Fruit fly (Drosophila melanogaster): Measurements from ENCODE around the gene Capa.

- TF ChIP-seq CTCF (optimal IDR thresholded peaks at IDR 0.05) (no peak), CG8478 (optimal IDR thresholded peaks at IDR 0.05) (no peak)
These were observed 19.8 kb downstream of the Capa start for dm6 chr3R:29894393-29894792.

Measured in S2 (cell line).